Worm (Caenorhabditis elegans): ENCODE measurements around the gene C35B1.3.
A peak's percentile ranks its signal among the peaks of the same experiment; 100 is the strongest.

C35B1.3 gene

DNA sequence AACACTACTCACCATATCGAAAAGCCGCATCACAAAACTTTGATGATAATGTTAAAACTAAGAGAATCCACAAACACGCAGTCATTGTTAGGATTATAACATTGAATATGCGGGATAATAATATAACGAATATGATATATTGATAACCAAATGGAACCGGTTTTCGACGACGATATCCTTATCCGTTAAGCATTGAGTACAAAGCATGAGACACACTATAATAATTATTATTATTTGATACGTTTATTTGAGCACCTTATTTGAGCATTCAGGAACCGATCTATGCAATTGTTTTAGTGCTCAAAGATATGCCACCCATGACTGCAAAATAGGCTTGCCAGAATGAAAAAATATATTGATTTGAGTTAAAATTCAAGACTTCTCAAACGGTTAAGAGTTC, 6.3 kb upstream of the C35B1.3 start, which contains the start of gene W03D2.9:
Gene W03D2.9 (minus strand): TSS at position 101 of the 400 bp plus-strand sequence.
- TF ChIP-seq ceh-91 (GFP tag; IDR thresholded peaks at IDR 0.05): no peak
- no peak for TF ChIP-seq ets-4 (GFP tag; optimal IDR thresholded peaks at IDR 0.05)
- TF ChIP-seq lsy-27 (tag; optimal IDR thresholded peaks at IDR 0.05; ENCODE audit: borderline replicate concordance, insufficient read depth): no peak
- no peak for TF ChIP-seq F37B4.10 (GFP tag; IDR thresholded peaks at IDR 0.05)
- TF ChIP-seq C06A6.2 (GFP tag; conservative IDR thresholded peaks at IDR 0.05): no peak
- no peak for TF ChIP-seq athp-1 (tag; optimal IDR thresholded peaks at IDR 0.05)
- no peak for TF ChIP-seq snpc-4 (GFP tag; optimal IDR thresholded peaks at IDR 0.05)
- no peak for TF ChIP-seq snpc-4 (tag; optimal IDR thresholded peaks at IDR 0.05)
- TF ChIP-seq T26A5.8 (tag; optimal IDR thresholded peaks at IDR 0.05): no peak
- no peak for TF ChIP-seq F23B12.7 (tag; optimal IDR thresholded peaks at IDR 0.05; ENCODE audit: insufficient read depth)
- no peak for TF ChIP-seq egrh-3 (GFP tag; IDR thresholded peaks at IDR 0.05)
- TF ChIP-seq pha-4 (tag; optimal IDR thresholded peaks at IDR 0.05): no peak
- TF ChIP-seq F52B5.7 (tag; optimal IDR thresholded peaks at IDR 0.05): no peak
- TF ChIP-seq sdz-38 (tag; optimal IDR thresholded peaks at IDR 0.05): no peak
- no peak for TF ChIP-seq F49E8.2 (tag; optimal IDR thresholded peaks at IDR 0.05; ENCODE audit: insufficient read depth)
- TF ChIP-seq ama-1 (optimal IDR thresholded peaks at IDR 0.05): no peak
- no peak for TF ChIP-seq ama-1 (GFP tag; optimal IDR thresholded peaks at IDR 0.05)
- TF ChIP-seq aptf-2 (GFP tag; conservative IDR thresholded peaks at IDR 0.05): no peak
- no peak for TF ChIP-seq sptf-2 (GFP tag; optimal IDR thresholded peaks at IDR 0.05)
- no peak for TF ChIP-seq akir-1 (GFP tag; optimal IDR thresholded peaks at IDR 0.05)
- no peak for TF ChIP-seq hlh-12 (tag; optimal IDR thresholded peaks at IDR 0.05)

DNA sequence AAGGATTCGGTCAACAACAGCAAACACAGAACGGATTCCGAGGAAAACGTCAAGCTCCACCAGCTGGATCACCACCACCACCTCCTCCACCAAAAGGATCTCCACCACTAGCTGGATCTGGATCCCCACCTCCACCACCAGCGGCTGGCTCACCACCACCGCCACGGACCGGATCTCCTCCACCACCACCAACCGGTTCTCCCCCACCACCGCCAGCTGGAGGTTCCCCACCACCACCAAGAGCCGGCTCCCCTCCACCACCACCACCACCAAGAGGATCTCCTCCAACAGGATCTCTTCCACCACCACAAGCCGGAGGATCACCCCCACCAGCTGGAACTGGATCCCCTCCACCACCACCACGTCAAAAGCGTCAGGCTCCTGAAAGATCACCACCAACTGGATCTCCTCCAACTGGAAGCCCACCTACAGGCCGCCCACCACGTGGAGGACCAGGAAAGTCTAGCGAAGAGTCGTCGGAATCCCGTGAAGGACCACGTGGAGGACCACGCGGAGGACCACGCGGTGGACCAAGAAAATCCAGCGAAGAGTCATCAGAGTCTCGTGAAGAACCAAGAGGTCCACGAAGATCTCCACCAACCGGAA, 4.2 kb upstream of the C35B1.3 start:
- TF ChIP-seq ztf-6 (GFP tag; IDR thresholded peaks at IDR 0.05): no peak
- no peak for TF ChIP-seq Y53F4B.3 (GFP tag; IDR thresholded peaks at IDR 0.05)
- TF ChIP-seq ceh-91 (GFP tag; IDR thresholded peaks at IDR 0.05): peak; percentile 9; the same call in 1 of the 2 replicates
- TF ChIP-seq lin-54 (GFP tag; optimal IDR thresholded peaks at IDR 0.05): no peak
- TF ChIP-seq egl-18 (GFP tag; IDR thresholded peaks at IDR 0.05): no peak
- no peak for TF ChIP-seq rcor-1 (GFP tag; IDR thresholded peaks at IDR 0.05)
- TF ChIP-seq sptf-2 (GFP tag; optimal IDR thresholded peaks at IDR 0.05): peak; percentile 38
- no peak for TF ChIP-seq B0336.3 (GFP tag; IDR thresholded peaks at IDR 0.05)
- no peak for TF ChIP-seq F39B2.1 (GFP tag; IDR thresholded peaks at IDR 0.05)
- no peak for TF ChIP-seq aptf-3 (GFP tag; IDR thresholded peaks at IDR 0.05)
- TF ChIP-seq ceh-40 (GFP tag; IDR thresholded peaks at IDR 0.05): no peak
- TF ChIP-seq F55B11.4 (tag; optimal IDR thresholded peaks at IDR 0.05; ENCODE audit: borderline replicate concordance, insufficient read depth): no peak
- peak; percentile 96 for TF ChIP-seq egrh-3 (GFP tag; IDR thresholded peaks at IDR 0.05)
- TF ChIP-seq rec-8 (tag; optimal IDR thresholded peaks at IDR 0.05): no peak
- TF ChIP-seq ceh-79 (tag; optimal IDR thresholded peaks at IDR 0.05): no peak
- TF ChIP-seq ceh-58 (GFP tag; IDR thresholded peaks at IDR 0.05): no peak
- peak; percentile 9 for TF ChIP-seq F57A8.1 (GFP tag; optimal IDR thresholded peaks at IDR 0.05)
- no peak for TF ChIP-seq lag-1 (GFP tag; IDR thresholded peaks at IDR 0.05)
- no peak for TF ChIP-seq repo-1 (tag; optimal IDR thresholded peaks at IDR 0.05)
- peak; percentile 71 for TF ChIP-seq zfh-2 (GFP tag; conservative IDR thresholded peaks at IDR 0.05)
- TF ChIP-seq lsl-1 (GFP tag; optimal IDR thresholded peaks at IDR 0.05): no peak
- no peak for TF ChIP-seq pbrm-1 (GFP tag; IDR thresholded peaks at IDR 0.05)
- TF ChIP-seq ztf-25 (GFP tag; IDR thresholded peaks at IDR 0.05): no peak
- TF ChIP-seq attf-3 (GFP tag; conservative IDR thresholded peaks at IDR 0.05): no peak
- TF ChIP-seq lin-26 (GFP tag; IDR thresholded peaks at IDR 0.05): no peak
- TF ChIP-seq rpc-1 (optimal IDR thresholded peaks at IDR 0.05): no peak
- no peak for TF ChIP-seq rpc-1 (tag; optimal IDR thresholded peaks at IDR 0.05)
- no peak for TF ChIP-seq snpc-1.3 (tag; optimal IDR thresholded peaks at IDR 0.05; ENCODE audit: insufficient read depth)
- TF ChIP-seq sdz-38 (tag; optimal IDR thresholded peaks at IDR 0.05): no peak
- TF ChIP-seq cebp-2 (GFP tag; IDR thresholded peaks at IDR 0.05): no peak
- no peak for TF ChIP-seq F22D6.2 (tag; optimal IDR thresholded peaks at IDR 0.05)
- TF ChIP-seq hmg-20 (GFP tag; IDR thresholded peaks at IDR 0.05): no peak

Data from whole organism, young adult.